Worm (Caenorhabditis elegans): ENCODE measurements around the gene F59D12.3.

Gene F59D12.3

DNA sequence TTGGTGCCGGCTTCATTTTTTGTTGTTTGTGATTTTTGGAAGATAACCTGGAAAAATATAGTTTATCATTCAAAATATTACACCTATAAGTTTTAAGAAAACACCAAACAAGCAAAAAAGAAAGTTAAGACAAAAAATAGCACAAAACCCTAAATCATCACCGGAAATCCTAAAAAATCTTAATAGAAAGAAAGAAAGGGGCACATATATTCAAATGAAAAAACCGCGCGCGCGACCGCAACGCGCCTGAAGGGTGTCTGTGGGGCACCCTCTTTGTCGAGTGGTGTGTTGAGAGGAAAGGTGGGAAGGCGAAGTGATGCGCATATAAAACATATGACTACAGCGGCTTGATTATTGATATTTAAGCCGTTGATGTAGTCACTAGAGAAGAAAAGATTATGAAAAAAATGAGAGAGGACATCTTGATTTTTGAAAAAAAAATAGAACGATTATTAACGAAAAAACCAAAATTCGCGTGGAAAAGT lies 37.0 kb downstream of the F59D12.3 start, which contains the start of gene K09E9.3 (continued):
- TF ChIP-seq ZK546.5 (tag; optimal IDR thresholded peaks at IDR 0.05) (no peak), pha-4 (tag; optimal IDR thresholded peaks at IDR 0.05) (peak; percentile 24), egl-5 (tag; optimal IDR thresholded peaks at IDR 0.05) (no peak), nfya-1 (tag; optimal IDR thresholded peaks at IDR 0.05; ENCODE audit: insufficient read depth) (peak; percentile 48), nhr-237 (tag; optimal IDR thresholded peaks at IDR 0.05) (no peak), ceh-9 (tag; optimal IDR thresholded peaks at IDR 0.05) (no peak), fkh-2 (tag; optimal IDR thresholded peaks at IDR 0.05) (no peak), lin-39 (tag; optimal IDR thresholded peaks at IDR 0.05) (peak; percentile 66), R02D3.7 (tag; optimal IDR thresholded peaks at IDR 0.05) (no peak)

DNA sequence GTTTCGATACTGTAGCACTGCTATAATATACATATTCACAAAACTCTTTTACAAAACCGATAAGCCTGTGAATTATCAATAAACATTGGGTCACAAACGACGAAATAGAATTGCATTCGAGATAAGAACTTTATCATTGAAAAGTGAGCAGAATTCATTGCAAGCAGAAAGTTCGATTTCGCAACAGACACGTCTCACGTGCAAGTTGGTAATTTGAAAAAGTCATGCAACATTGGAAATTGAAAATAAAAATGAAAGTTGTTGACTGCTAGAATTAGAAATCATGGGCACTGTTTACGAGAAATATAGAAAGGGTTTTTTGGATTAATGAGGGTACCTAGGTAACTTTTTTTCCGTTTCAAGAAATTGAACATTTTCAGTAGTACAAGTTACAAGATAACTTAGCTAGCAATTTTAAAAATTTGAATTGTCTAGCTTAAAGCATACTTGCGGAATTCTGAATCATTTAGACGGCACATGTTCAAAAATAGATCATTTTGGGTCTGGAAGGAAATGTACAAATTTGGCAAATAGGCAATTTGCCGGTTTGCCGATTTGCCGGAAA lies 40.2 kb downstream of the F59D12.3 start:
- TF ChIP-seq ceh-28 (tag; optimal IDR thresholded peaks at IDR 0.05), result peak; percentile 78
- peak; percentile 56 for TF ChIP-seq nfya-1 (tag; optimal IDR thresholded peaks at IDR 0.05; ENCODE audit: insufficient read depth)
- TF ChIP-seq fkh-10 (GFP tag; optimal IDR thresholded peaks at IDR 0.05), result no peak
- peak; percentile 90 for TF ChIP-seq jun-1 (tag; optimal IDR thresholded peaks at IDR 0.05)
- peak; percentile 51 for TF ChIP-seq lsy-12 (tag; optimal IDR thresholded peaks at IDR 0.05)
- TF ChIP-seq lin-39 (tag; optimal IDR thresholded peaks at IDR 0.05), result no peak
- no peak for TF ChIP-seq zag-1 (tag; optimal IDR thresholded peaks at IDR 0.05)
- peak; percentile 97 for TF ChIP-seq pqm-1 (tag; optimal IDR thresholded peaks at IDR 0.05)
- TF ChIP-seq nhr-23 (tag; optimal IDR thresholded peaks at IDR 0.05), result peak; percentile 17
- TF ChIP-seq ceh-9 (tag; optimal IDR thresholded peaks at IDR 0.05), result no peak
- no peak for TF ChIP-seq ceh-82 (tag; optimal IDR thresholded peaks at IDR 0.05)
- no peak for TF ChIP-seq ceh-16 (tag; optimal IDR thresholded peaks at IDR 0.05)
- TF ChIP-seq eor-1 (tag; optimal IDR thresholded peaks at IDR 0.05), result no peak
- TF ChIP-seq nhr-12 (tag; optimal IDR thresholded peaks at IDR 0.05), result no peak
- TF ChIP-seq ama-1 (optimal IDR thresholded peaks at IDR 0.05), result peak; percentile 85
- peak; percentile 35 for TF ChIP-seq nhr-77 (tag; optimal IDR thresholded peaks at IDR 0.05)
- TF ChIP-seq pha-4 (tag; optimal IDR thresholded peaks at IDR 0.05), result peak; percentile 91
- no peak for TF ChIP-seq mdl-1 (tag; optimal IDR thresholded peaks at IDR 0.05)
- no peak for TF ChIP-seq ZK546.5 (tag; optimal IDR thresholded peaks at IDR 0.05)
- peak; percentile 89 for TF ChIP-seq fos-1 (tag; optimal IDR thresholded peaks at IDR 0.05)
- TF ChIP-seq nhr-25 (tag; optimal IDR thresholded peaks at IDR 0.05), result peak; percentile 31
- no peak for TF ChIP-seq nhr-11 (tag; optimal IDR thresholded peaks at IDR 0.05)
- no peak for TF ChIP-seq ztf-4 (tag; optimal IDR thresholded peaks at IDR 0.05)
- no peak for TF ChIP-seq unc-39 (tag; optimal IDR thresholded peaks at IDR 0.05)
- no peak for TF ChIP-seq nhr-67 (tag; optimal IDR thresholded peaks at IDR 0.05)
- no peak for TF ChIP-seq unc-62 (GFP tag; optimal IDR thresholded peaks at IDR 0.05)
- no peak for TF ChIP-seq egl-27 (tag; optimal IDR thresholded peaks at IDR 0.05)
- no peak for TF ChIP-seq sea-2 (GFP tag; optimal IDR thresholded peaks at IDR 0.05)
- no peak for TF ChIP-seq hmg-11 (tag; optimal IDR thresholded peaks at IDR 0.05)
- no peak for TF ChIP-seq elt-3 (tag; optimal IDR thresholded peaks at IDR 0.05)
- peak; percentile 99 for TF ChIP-seq elt-2 (tag; optimal IDR thresholded peaks at IDR 0.05)
- TF ChIP-seq nhr-76 (tag; optimal IDR thresholded peaks at IDR 0.05), result no peak
- TF ChIP-seq snpc-4 (tag; optimal IDR thresholded peaks at IDR 0.05), result peak; percentile 12
- TF ChIP-seq nhr-28 (tag; optimal IDR thresholded peaks at IDR 0.05), result no peak
- no peak for TF ChIP-seq nhr-43 (tag; optimal IDR thresholded peaks at IDR 0.05; ENCODE audit: poor library complexity, severe bottlenecking)
- TF ChIP-seq daf-12 (tag; optimal IDR thresholded peaks at IDR 0.05), result no peak
- TF ChIP-seq skn-1 (tag; optimal IDR thresholded peaks at IDR 0.05), result peak; percentile 59
- TF ChIP-seq elt-1 (tag; optimal IDR thresholded peaks at IDR 0.05), result no peak
- no peak for TF ChIP-seq ztf-11 (tag; optimal IDR thresholded peaks at IDR 0.05)
- no peak for TF ChIP-seq mml-1 (tag; optimal IDR thresholded peaks at IDR 0.05)
- TF ChIP-seq R02D3.7 (tag; optimal IDR thresholded peaks at IDR 0.05), result no peak
- no peak for TF ChIP-seq tbx-2 (tag; optimal IDR thresholded peaks at IDR 0.05)
- TF ChIP-seq aly-2 (tag; optimal IDR thresholded peaks at IDR 0.05), result peak; percentile 51
- TF ChIP-seq egl-5 (tag; optimal IDR thresholded peaks at IDR 0.05), result no peak
- no peak for TF ChIP-seq fkh-2 (tag; optimal IDR thresholded peaks at IDR 0.05)
